Fruit fly (Drosophila melanogaster): ENCODE measurements around the gene CG15357.

CG15357 gene

DNA sequence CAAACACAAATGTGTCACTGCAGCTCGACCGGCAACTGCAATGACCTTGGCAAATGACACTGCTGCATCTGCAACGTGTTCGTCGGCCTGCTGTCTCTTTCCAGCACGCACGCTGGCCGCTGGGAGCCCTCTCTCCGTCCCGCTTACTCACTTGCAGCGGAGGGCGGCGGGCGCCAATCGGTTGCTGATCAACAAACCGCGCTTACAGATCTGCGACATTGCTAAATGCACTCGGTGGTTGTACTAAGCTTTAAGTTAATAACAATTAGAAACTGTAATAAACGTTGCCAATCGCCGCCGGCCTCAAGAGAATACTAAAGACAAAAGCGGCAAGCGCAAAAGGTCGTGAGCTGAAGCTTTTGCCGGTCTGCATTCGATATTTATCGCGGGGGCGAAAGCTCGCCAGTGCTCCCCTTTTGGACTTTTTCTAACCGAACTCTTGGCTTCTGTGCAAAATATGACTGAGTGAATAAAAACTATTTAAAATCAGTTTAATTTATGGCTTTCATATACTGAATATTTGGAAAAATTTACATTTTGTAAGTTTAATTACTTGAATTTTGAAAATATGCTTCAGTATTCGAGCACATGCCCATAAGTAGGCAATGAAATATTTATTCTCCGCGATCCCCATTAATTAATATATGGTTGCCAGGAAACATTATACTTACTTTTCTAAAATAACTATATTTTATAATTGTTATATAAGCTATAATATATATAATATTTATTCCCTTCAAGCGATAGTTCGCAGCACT is 42.1 kb upstream of the CG15357 start, which contains the start of gene Got2 (continued):
- TF ChIP-seq dpn (GFP tag; optimal IDR thresholded peaks at IDR 0.05) (no peak), ash1 (GFP tag; optimal IDR thresholded peaks at IDR 0.05) (no peak), CG10654 (GFP tag; optimal IDR thresholded peaks at IDR 0.05) (no peak), CG6765 (GFP tag; optimal IDR thresholded peaks at IDR 0.05) (no peak), sna (GFP tag; IDR thresholded peaks at IDR 0.05; ENCODE audit: partially characterized antibody) (peak; percentile 87), Meics (GFP tag; optimal IDR thresholded peaks at IDR 0.05) (peak; percentile 52), CG10209 (GFP tag; optimal IDR thresholded peaks at IDR 0.05) (peak; percentile 23), h (optimal IDR thresholded peaks at IDR 0.05) (no peak), zfh1 (GFP tag; IDR thresholded peaks at IDR 0.05) (no peak), slp2 (GFP tag; optimal IDR thresholded peaks at IDR 0.05) (no peak), CG34224 (GFP tag; IDR thresholded peaks at IDR 0.05; ENCODE audit: partially characterized antibody) (peak; percentile 69), CG14667 (GFP tag; IDR thresholded peaks at IDR 0.05) (no peak), Adf1 (GFP tag; IDR thresholded peaks at IDR 0.05) (peak; percentile 25; the same call in 1 of the 2 replicates), unpg (GFP tag; optimal IDR thresholded peaks at IDR 0.05) (no peak), dati (GFP tag; IDR thresholded peaks at IDR 0.05) (no peak), Hmx (GFP tag; optimal IDR thresholded peaks at IDR 0.05) (no peak), NfI (GFP tag; optimal IDR thresholded peaks at IDR 0.05) (no peak), CG15073 (GFP tag; optimal IDR thresholded peaks at IDR 0.05) (no peak), CG8924 (tag; optimal IDR thresholded peaks at IDR 0.05) (peak; percentile 28), ken (GFP tag; IDR thresholded peaks at IDR 0.05) (no peak), ap (GFP tag; IDR thresholded peaks at IDR 0.05) (no peak), CG6791 (GFP tag; IDR thresholded peaks at IDR 0.05; ENCODE audit: partially characterized antibody) (peak; percentile 68; the same call in 2 of the 3 replicates), dmrt11E (tag; optimal IDR thresholded peaks at IDR 0.05) (no peak), CG1233 (GFP tag; optimal IDR thresholded peaks at IDR 0.05) (no peak), H15 (GFP tag; IDR thresholded peaks at IDR 0.05) (no peak), chinmo (GFP tag; IDR thresholded peaks at IDR 0.05; ENCODE audit: partially characterized antibody) (peak; percentile 90; the same call in 3 of the 4 replicates), tio (GFP tag; optimal IDR thresholded peaks at IDR 0.05) (no peak), zen (tag; optimal IDR thresholded peaks at IDR 0.05) (no peak), Six4 (GFP tag; optimal IDR thresholded peaks at IDR 0.05) (no peak), Ada2b (GFP tag; IDR thresholded peaks at IDR 0.05) (peak; percentile 37; the same call in 1 of the 2 replicates), esg (GFP tag; conservative IDR thresholded peaks at IDR 0.05) (no peak), Xbp1 (GFP tag; optimal IDR thresholded peaks at IDR 0.05) (peak; percentile 27), otp (GFP tag; IDR thresholded peaks at IDR 0.05) (no peak), CG33213 (GFP tag; optimal IDR thresholded peaks at IDR 0.05) (no peak), YL-1 (GFP tag; optimal IDR thresholded peaks at IDR 0.05) (no peak), Ravus (GFP tag; IDR thresholded peaks at IDR 0.05) (no peak), odd (GFP tag; optimal IDR thresholded peaks at IDR 0.05) (no peak), phol (tag; optimal IDR thresholded peaks at IDR 0.05) (no peak), CG16779 (GFP tag; IDR thresholded peaks at IDR 0.05) (no peak), ase (GFP tag; IDR thresholded peaks at IDR 0.05) (no peak), sima (GFP tag; optimal IDR thresholded peaks at IDR 0.05) (no peak), CG31441 (GFP tag; IDR thresholded peaks at IDR 0.05) (0 out of 2 replicates have a peak, but pooled peaks have one; percentile 34), CG8281 (tag; optimal IDR thresholded peaks at IDR 0.05) (no peak), chif (GFP tag; optimal IDR thresholded peaks at IDR 0.05) (no peak), pb (GFP tag; optimal IDR thresholded peaks at IDR 0.05) (no peak), CG17829 (tag; optimal IDR thresholded peaks at IDR 0.05) (no peak), ci (GFP tag; IDR thresholded peaks at IDR 0.05) (no peak), CG3995 (GFP tag; optimal IDR thresholded peaks at IDR 0.05) (no peak), Trl (optimal IDR thresholded peaks at IDR 0.05) (no peak), Trl (GFP tag; optimal IDR thresholded peaks at IDR 0.05) (no peak), CG42726 (GFP tag; IDR thresholded peaks at IDR 0.05; ENCODE audit: partially characterized antibody) (peak; percentile 78)
